Fruit fly (Drosophila melanogaster): ENCODE results near the gene CG15812.

CG15812 gene

dm6 chr3L:3159309-3160194, at the start of gene CG15812, which contains the start of gene ND-30 (continued):
- TF ChIP-seq CG9727 (GFP tag; optimal IDR thresholded peaks at IDR 0.05) (peak; percentile 4), Pdp1 (GFP tag; optimal IDR thresholded peaks at IDR 0.05) (peak in 1 of 2 experiments; percentile 97), CG1602 (GFP tag; optimal IDR thresholded peaks at IDR 0.05) (peak; percentile 45), shn (GFP tag; optimal IDR thresholded peaks at IDR 0.05) (no peak), hkb (optimal IDR thresholded peaks at IDR 0.05) (no peak), hkb (GFP tag; IDR thresholded peaks at IDR 0.05) (no peak), pzg (GFP tag; optimal IDR thresholded peaks at IDR 0.05) (peak; percentile 35), CG3407 (GFP tag; optimal IDR thresholded peaks at IDR 0.05) (no peak), nmo (GFP tag; optimal IDR thresholded peaks at IDR 0.05) (peak; percentile 48), Antp (GFP tag; optimal IDR thresholded peaks at IDR 0.05) (no peak), pan (optimal IDR thresholded peaks at IDR 0.05) (no peak), pan (GFP tag; optimal IDR thresholded peaks at IDR 0.05 in 1 of 2, IDR thresholded peaks at IDR 0.05 in 1 of 2) (no peak), CG15011 (GFP tag; optimal IDR thresholded peaks at IDR 0.05) (no peak), Meics (GFP tag; optimal IDR thresholded peaks at IDR 0.05) (no peak), CG10321 (GFP tag; IDR thresholded peaks at IDR 0.05) (no peak), CG8290 (GFP tag; optimal IDR thresholded peaks at IDR 0.05) (no peak), CG8290 (tag; optimal IDR thresholded peaks at IDR 0.05) (no peak), caup (GFP tag; optimal IDR thresholded peaks at IDR 0.05; ENCODE audit: severe bottlenecking) (no peak), CG7556 (GFP tag; optimal IDR thresholded peaks at IDR 0.05) (peak; percentile 24), CG2712 (tag; optimal IDR thresholded peaks at IDR 0.05) (peak; percentile 38), org-1 (GFP tag; optimal IDR thresholded peaks at IDR 0.05) (no peak), unc-4 (GFP tag; IDR thresholded peaks at IDR 0.05; ENCODE audit: partially characterized antibody) (no peak), CG8765 (GFP tag; IDR thresholded peaks at IDR 0.05) (no peak), CG12659 (GFP tag; optimal IDR thresholded peaks at IDR 0.05) (peak; percentile 55), B-H1 (GFP tag; IDR thresholded peaks at IDR 0.05) (no peak), MESR4 (GFP tag; optimal IDR thresholded peaks at IDR 0.05) (peak; percentile 92), Neu2 (GFP tag; optimal IDR thresholded peaks at IDR 0.05; ENCODE audit: borderline replicate concordance) (no peak), CG5245 (GFP tag; optimal IDR thresholded peaks at IDR 0.05) (no peak), CrebB (tag; optimal IDR thresholded peaks at IDR 0.05) (no peak), E2f2 (GFP tag; IDR thresholded peaks at IDR 0.05) (0 out of 2 replicates have a peak, but pooled peaks have one; percentile 13), Scr (GFP tag; IDR thresholded peaks at IDR 0.05; ENCODE audit: partially characterized antibody) (no peak), run (tag; optimal IDR thresholded peaks at IDR 0.05) (no peak), phol (tag; optimal IDR thresholded peaks at IDR 0.05) (peak; percentile 34), Xrp1 (GFP tag; IDR thresholded peaks at IDR 0.05) (no peak; the same call in 1 of the 2 replicates), CG12391 (tag; optimal IDR thresholded peaks at IDR 0.05) (peak; percentile 58), CG32767 (GFP tag; IDR thresholded peaks at IDR 0.05) (no peak), BEAF-32 (GFP tag; optimal IDR thresholded peaks at IDR 0.05) (peak; percentile 20), ash1 (GFP tag; optimal IDR thresholded peaks at IDR 0.05) (no peak), Drgx (GFP tag; IDR thresholded peaks at IDR 0.05) (no peak), stc (GFP tag; IDR thresholded peaks at IDR 0.05) (no peak), CG2116 (GFP tag; optimal IDR thresholded peaks at IDR 0.05) (peak; percentile 39), tgo (GFP tag; IDR thresholded peaks at IDR 0.05) (no peak), chinmo (GFP tag; IDR thresholded peaks at IDR 0.05; ENCODE audit: partially characterized antibody) (0 out of 4 replicates have a peak, but pooled peaks have one; percentile 29), sens-2 (GFP tag; IDR thresholded peaks at IDR 0.05) (no peak), tio (GFP tag; optimal IDR thresholded peaks at IDR 0.05) (no peak), CG7786 (GFP tag; optimal IDR thresholded peaks at IDR 0.05) (no peak), cwo (GFP tag; optimal IDR thresholded peaks at IDR 0.05) (no peak)
